Fruit fly (Drosophila melanogaster) whole organism, embryonic: ENCODE measurements around the gene CG6126.
A peak's percentile ranks its signal among the peaks of the same experiment; 100 is the strongest.

Source experiments
- CG12769 ChIP-seq: fragments of 200-800 bp; sonication (Bioruptor generic); optimal IDR thresholded peaks from 2 replicates; lab custom pipeline; 2019; ENCODE audit warnings: missing biosample characterization, mild to moderate bottlenecking, missing genetic modification characterization, moderate library complexity
- CG15479 ChIP-seq: fragments of 200-800 bp; sonication (Bioruptor generic); optimal IDR thresholded peaks from 3 replicates; lab custom pipeline; 2019; ENCODE audit warnings: missing biosample characterization, mild to moderate bottlenecking, missing genetic modification characterization, moderate library complexity
- CG33213 ChIP-seq: fragments of 200-800 bp; sonication (Bioruptor generic); optimal IDR thresholded peaks from 3 replicates; lab custom pipeline; 2016; ENCODE audit warnings: missing biosample characterization, missing genetic modification characterization
- Deaf1 ChIP-seq: fragments of 200-800 bp; optimal IDR thresholded peaks from 3 replicates; lab custom pipeline; 2019; ENCODE audit warnings: missing biosample characterization, mild to moderate bottlenecking, missing genetic modification characterization, moderate library complexity
- Ets97D ChIP-seq: fragments of 200-800 bp; sonication (Bioruptor generic); optimal IDR thresholded peaks from 3 replicates; lab custom pipeline; 2016; ENCODE audit warnings: missing biosample characterization, missing genetic modification characterization
- Hsf ChIP-seq: fragments of 200-800 bp; sonication (Bioruptor generic); optimal IDR thresholded peaks from 3 replicates; lab custom pipeline; 2016; ENCODE audit warnings: missing biosample characterization, missing genetic modification characterization
- Ptx1 ChIP-seq: fragments of 200-800 bp; sonication (Bioruptor generic); IDR thresholded peaks from 2 replicates; pipeline ENCODE4 v1.3.6; 2022; ENCODE audit warnings: missing biosample characterization, missing genetic modification characterization
- al ChIP-seq: fragments of 200-800 bp; sonication (Bioruptor generic); IDR thresholded peaks from 2 replicates; pipeline ENCODE4 v1.3.6; 2022; ENCODE audit warnings: missing biosample characterization, missing genetic modification characterization
- amos ChIP-seq: fragments of 200-800 bp; sonication (Bioruptor generic); IDR thresholded peaks from 2 replicates; pipeline ENCODE4 v1.3.6; 2022; ENCODE audit warnings: missing biosample characterization, missing genetic modification characterization; ENCODE audit not compliant: partially characterized antibody
- az2 ChIP-seq: fragments of 200-800 bp; sonication (Bioruptor generic); optimal IDR thresholded peaks from 3 replicates; lab custom pipeline; 2016; ENCODE audit warnings: missing biosample characterization, missing genetic modification characterization
- caup ChIP-seq: fragments of 200-800 bp; sonication (Bioruptor generic); optimal IDR thresholded peaks from 3 replicates; lab custom pipeline; 2017; ENCODE audit warnings: missing biosample characterization, mild to moderate bottlenecking, missing genetic modification characterization, moderate library complexity; ENCODE audit not compliant: severe bottlenecking
- gt ChIP-seq: fragments of 200-800 bp; sonication (Bioruptor generic); IDR thresholded peaks from 2 replicates; pipeline ENCODE4 v1.3.6; 2022; ENCODE audit warnings: missing biosample characterization, missing genetic modification characterization
- wdn ChIP-seq: fragments of 200-800 bp; sonication (Bioruptor generic); IDR thresholded peaks from 2 replicates; pipeline ENCODE4 v1.3.6; 2022; ENCODE audit warnings: missing biosample characterization, missing genetic modification characterization

dm6 chr3R:16248500-16249025 lies 45.7 kb upstream of the CG6126 start:
- no peak for TF ChIP-seq amos (GFP tag; lab: Robert Waterston, UW)
- TF ChIP-seq CG33213 (GFP tag; lab: Kevin White, UChicago) = no peak
- no peak for TF ChIP-seq CG12769 (tag; lab: Kevin White, UChicago)
- no peak for TF ChIP-seq az2 (GFP tag; lab: Kevin White, UChicago)
- TF ChIP-seq gt (GFP tag; lab: Robert Waterston, UW) = no peak
- TF ChIP-seq Deaf1 (tag; lab: Kevin White, UChicago) = peak; percentile 52
- no peak for TF ChIP-seq wdn (GFP tag; lab: Robert Waterston, UW)
- no peak for TF ChIP-seq al
- no peak for TF ChIP-seq CG15479 (GFP tag; lab: Kevin White, UChicago)
- no peak for TF ChIP-seq Hsf (GFP tag; lab: Kevin White, UChicago)
- TF ChIP-seq Ptx1 (GFP tag; lab: Robert Waterston, UW) = no peak
- TF ChIP-seq Ets97D (GFP tag; lab: Kevin White, UChicago) = no peak
- no peak for TF ChIP-seq caup (GFP tag; lab: Kevin White, UChicago)
